Worm (Caenorhabditis elegans) whole organism, L4/young adult: ENCODE results near the gene bli-6.

ENCODE experiments used
- W03F9.2 ChIP-seq: fragments of 150-350 bp; optimal IDR thresholded peaks from 2 replicates; lab custom pipeline; 2014; ENCODE audit warnings: missing biosample characterization, missing genetic modification characterization
- dao-5 ChIP-seq: sonication (generic microtip); optimal IDR thresholded peaks from 2 replicates; lab custom pipeline; 2016; ENCODE audit warnings: missing genotype, missing genetic modification characterization, moderate library complexity, missing compliant biosample characterization
- him-1 ChIP-seq: sonication (generic microtip); optimal IDR thresholded peaks from 2 replicates; lab custom pipeline; 2016; ENCODE audit warnings: missing genotype, missing genetic modification reagents, missing genetic modification characterization, missing compliant biosample characterization

- no peak for TF ChIP-seq him-1 (tag; lab: Kevin White, UChicago)
- TF ChIP-seq dao-5: no peak
- TF ChIP-seq W03F9.2 (tag; lab: Kevin White, UChicago): no peak
These were observed 39.7 kb downstream of the bli-6 start, which contains the start of gene Y73B6BL.22 for ce11 chrIV:6416553-6416952.
